Fruit fly (Drosophila melanogaster) whole organism, embryonic: Measurements from ENCODE around the gene alpha-Spec.

Experiments
- ATbp ChIP-seq: fragments of 200-800 bp; sonication (Bioruptor generic); optimal IDR thresholded peaks from 2 replicates; lab custom pipeline; 2017; ENCODE audit warnings: missing biosample characterization, mild to moderate bottlenecking, missing genetic modification characterization, missing genetic modification reagents
- CG10274 ChIP-seq: fragments of 200-800 bp; sonication (Bioruptor generic); optimal IDR thresholded peaks from 3 replicates; lab custom pipeline; 2017; ENCODE audit warnings: missing biosample characterization, mild to moderate bottlenecking, missing genetic modification characterization
- CG11456 ChIP-seq: fragments of 200-800 bp; sonication (Bioruptor generic); IDR thresholded peaks from 3 replicates; pipeline ENCODE4 v1.3.6; 2022; ENCODE audit warnings: missing biosample characterization, missing genetic modification characterization
- CG11723 ChIP-seq: fragments of 200-800 bp; sonication (Bioruptor generic); optimal IDR thresholded peaks from 2 replicates; lab custom pipeline; 2017; ENCODE audit warnings: missing biosample characterization, mild to moderate bottlenecking, missing genetic modification characterization
- CG12236 ChIP-seq: fragments of 200-800 bp; sonication (Bioruptor generic); optimal IDR thresholded peaks from 2 replicates; lab custom pipeline; 2016; ENCODE audit warnings: missing biosample characterization, missing genetic modification characterization
- CG1647 ChIP-seq: fragments of 200-800 bp; sonication (Bioruptor generic); optimal IDR thresholded peaks from 3 replicates; lab custom pipeline; 2016; ENCODE audit warnings: missing biosample characterization, missing genetic modification characterization
- CG16779 ChIP-seq: fragments of 200-800 bp; sonication (Bioruptor generic); IDR thresholded peaks from 2 replicates; pipeline ENCODE4 v1.3.6; 2022; ENCODE audit warnings: missing biosample characterization, missing genetic modification characterization
- CG18011 ChIP-seq: fragments of 200-800 bp; sonication (Bioruptor generic); optimal IDR thresholded peaks from 2 replicates; lab custom pipeline; 2017; ENCODE audit warnings: missing biosample characterization, missing genetic modification characterization, mild to moderate bottlenecking, moderate library complexity, missing genotype
- CG2199 ChIP-seq: fragments of 200-800 bp; sonication (Bioruptor generic); IDR thresholded peaks from 3 replicates; pipeline ENCODE4 v1.3.6; 2022; ENCODE audit warnings: missing biosample characterization, missing genetic modification characterization
- CG30431 ChIP-seq: fragments of 200-800 bp; sonication (Bioruptor generic); optimal IDR thresholded peaks from 2 replicates; lab custom pipeline; 2017; ENCODE audit warnings: missing biosample characterization, missing genetic modification characterization
- CG43689 ChIP-seq: fragments of 200-800 bp; sonication (Bioruptor generic); IDR thresholded peaks from 2 replicates; pipeline ENCODE4 v1.3.6; 2022; ENCODE audit warnings: missing biosample characterization, missing genetic modification characterization
- CG7357 ChIP-seq: fragments of 200-800 bp; sonication (Bioruptor generic); IDR thresholded peaks from 3 replicates; pipeline ENCODE4 v1.3.6; 2022; ENCODE audit warnings: missing biosample characterization, missing genetic modification characterization
- CG8924 ChIP-seq: fragments of 200-800 bp; optimal IDR thresholded peaks from 3 replicates; lab custom pipeline; 2019; ENCODE audit warnings: missing biosample characterization, mild to moderate bottlenecking, missing genetic modification characterization, moderate library complexity
- CoRest ChIP-seq: fragments of 200-800 bp; sonication (Bioruptor generic); optimal IDR thresholded peaks from 3 replicates; lab custom pipeline; 2018; ENCODE audit warnings: missing biosample characterization, mild to moderate bottlenecking, missing genetic modification characterization, moderate library complexity
- Dek ChIP-seq: fragments of 200-800 bp; sonication (Bioruptor generic); optimal IDR thresholded peaks from 3 replicates; lab custom pipeline; 2019; ENCODE audit warnings: missing biosample characterization, mild to moderate bottlenecking, missing genetic modification characterization, moderate library complexity
- Doc3 ChIP-seq: fragments of 200-800 bp; sonication (Bioruptor generic); IDR thresholded peaks from 3 replicates; pipeline ENCODE4 v1.3.6; 2022; ENCODE audit warnings: missing biosample characterization, missing genetic modification characterization; ENCODE audit not compliant: partially characterized antibody
- Elba2 ChIP-seq: fragments of 200-800 bp; sonication (Bioruptor generic); optimal IDR thresholded peaks from 3 replicates; lab custom pipeline; 2016; ENCODE audit warnings: missing biosample characterization, missing genetic modification characterization
- Fer1 ChIP-seq: fragments of 200-800 bp; sonication (Bioruptor generic); optimal IDR thresholded peaks from 2 replicates; lab custom pipeline; 2017; ENCODE audit warnings: missing biosample characterization, mild to moderate bottlenecking, missing genetic modification characterization
- H2.0 ChIP-seq: fragments of 200-800 bp; sonication (Bioruptor generic); IDR thresholded peaks from 2 replicates; pipeline ENCODE4 v1.3.6; 2022; ENCODE audit warnings: missing biosample characterization, missing genetic modification characterization
- HmgZ ChIP-seq: fragments of 200-800 bp; sonication (Bioruptor generic); optimal IDR thresholded peaks from 2 replicates; lab custom pipeline; 2018; ENCODE audit warnings: missing biosample characterization, mild to moderate bottlenecking, missing genetic modification characterization
- Jarid2 ChIP-seq: fragments of 200-800 bp; sonication (Bioruptor generic); optimal IDR thresholded peaks from 3 replicates; lab custom pipeline; 2017; ENCODE audit warnings: mild to moderate bottlenecking, missing biosample characterization, missing genetic modification reagents, missing genetic modification characterization
- Lhr ChIP-seq: fragments of 200-800 bp; sonication (Bioruptor generic); optimal IDR thresholded peaks from 3 replicates; lab custom pipeline; 2017; ENCODE audit warnings: mild to moderate bottlenecking, missing biosample characterization, missing genetic modification reagents, missing genetic modification characterization
- Mad ChIP-seq: fragments of 200-800 bp; sonication (Bioruptor generic); optimal IDR thresholded peaks from 2 replicates; lab custom pipeline; 2016; ENCODE audit warnings: missing biosample characterization, missing genetic modification characterization
- Rfx ChIP-seq: fragments of 200-800 bp; sonication (Bioruptor generic); IDR thresholded peaks from 2 replicates; pipeline ENCODE4 v1.3.6; 2022; ENCODE audit warnings: missing biosample characterization, missing genetic modification characterization
- Sox102F ChIP-seq: fragments of 200-800 bp; sonication (Bioruptor generic); optimal IDR thresholded peaks from 2 replicates; lab custom pipeline; 2018; ENCODE audit warnings: missing biosample characterization, mild to moderate bottlenecking, missing genetic modification characterization, moderate library complexity
- Vsx1 ChIP-seq: fragments of 200-800 bp; sonication (Bioruptor generic); optimal IDR thresholded peaks from 2 replicates; lab custom pipeline; 2017; ENCODE audit warnings: missing biosample characterization, mild to moderate bottlenecking, missing genetic modification characterization, missing genetic modification reagents
- ab ChIP-seq: fragments of 200-800 bp; sonication (Bioruptor generic); optimal IDR thresholded peaks from 2 replicates; lab custom pipeline; 2016; ENCODE audit warnings: missing biosample characterization, missing genetic modification characterization
- amos ChIP-seq: fragments of 200-800 bp; sonication (Bioruptor generic); IDR thresholded peaks from 2 replicates; pipeline ENCODE4 v1.3.6; 2022; ENCODE audit warnings: missing biosample characterization, missing genetic modification characterization; ENCODE audit not compliant: partially characterized antibody
- ara ChIP-seq: fragments of 200-800 bp; sonication (Bioruptor generic); IDR thresholded peaks from 2 replicates; pipeline ENCODE4 v1.3.6; 2022; ENCODE audit warnings: missing biosample characterization, missing genetic modification characterization
- cg ChIP-seq: fragments of 200-800 bp; sonication (Bioruptor generic); optimal IDR thresholded peaks from 3 replicates; lab custom pipeline; 2019; ENCODE audit warnings: missing biosample characterization, mild to moderate bottlenecking, missing genetic modification characterization, moderate library complexity
- chn ChIP-seq: fragments of 200-800 bp; sonication (Bioruptor generic); optimal IDR thresholded peaks from 2 replicates; lab custom pipeline; 2016; ENCODE audit warnings: missing biosample characterization, missing genetic modification characterization
- corto ChIP-seq: fragments of 200-800 bp; sonication (Bioruptor generic); optimal IDR thresholded peaks from 2 replicates; lab custom pipeline; 2016; ENCODE audit warnings: missing biosample characterization, mild to moderate bottlenecking, missing genetic modification characterization, moderate library complexity
- dysf ChIP-seq: fragments of 200-800 bp; sonication (Bioruptor generic); IDR thresholded peaks from 3 replicates; pipeline ENCODE4 v1.3.6; 2022; ENCODE audit warnings: missing biosample characterization, missing genetic modification characterization
- emc ChIP-seq: fragments of 200-800 bp; sonication (Bioruptor generic); optimal IDR thresholded peaks from 2 replicates; lab custom pipeline; 2016; ENCODE audit warnings: missing biosample characterization, missing genetic modification characterization
- ems ChIP-seq: fragments of 200-800 bp; sonication (Bioruptor generic); optimal IDR thresholded peaks from 3 replicates; lab custom pipeline; 2016; ENCODE audit warnings: missing biosample characterization, missing genetic modification characterization
- fd96Cb ChIP-seq: fragments of 200-800 bp; sonication (Bioruptor generic); optimal IDR thresholded peaks from 2 replicates; lab custom pipeline; 2018; ENCODE audit warnings: missing biosample characterization, mild to moderate bottlenecking, missing genetic modification characterization, moderate library complexity
- hth ChIP-seq: fragments of >200 bp; optimal IDR thresholded peaks from 2 replicates; lab custom pipeline; 2017; ENCODE audit warnings: inconsistent platforms
- kah ChIP-seq: fragments of 200-800 bp; sonication (Bioruptor generic); optimal IDR thresholded peaks from 2 replicates; lab custom pipeline; 2018; ENCODE audit warnings: missing biosample characterization, mild to moderate bottlenecking, missing genetic modification characterization
- lov ChIP-seq, 2 experiments: fragments of 200-800 bp in 1 of 2; fragments of >200 bp in 1 of 2; sonication (Bioruptor generic) in 1 of 2; IDR thresholded peaks in 1 of 2; optimal IDR thresholded peaks in 1 of 2; 2 replicates in 1 of 2; 3 replicates in 1 of 2; pipeline versions ENCODE4 v1.3.6 to Lab custom; 2017 to 2022; ENCODE audit warnings: missing biosample characterization in 1 of 2, missing genetic modification characterization in 1 of 2
- maf-S ChIP-seq: fragments of 200-800 bp; sonication (Bioruptor generic); optimal IDR thresholded peaks from 2 replicates; lab custom pipeline; 2016; ENCODE audit warnings: missing biosample characterization, missing genetic modification characterization
- mld ChIP-seq: fragments of 200-800 bp; sonication (Bioruptor generic); IDR thresholded peaks from 3 replicates; pipeline ENCODE4 v1.3.6; 2022; ENCODE audit warnings: missing biosample characterization, missing genetic modification characterization; ENCODE audit not compliant: partially characterized antibody
- nau ChIP-seq: fragments of 200-800 bp; sonication (Bioruptor generic); optimal IDR thresholded peaks from 3 replicates; lab custom pipeline; 2017; ENCODE audit warnings: missing biosample characterization, mild to moderate bottlenecking, missing genetic modification characterization, missing genetic modification reagents
- pan ChIP-seq, 4 experiments: fragments of >200 bp in 3 of 4; fragments of 200-800 bp in 1 of 4; sonication (Bioruptor generic) in 1 of 4; optimal IDR thresholded peaks in 3 of 4; IDR thresholded peaks in 1 of 4; 2 replicates each; pipeline versions ENCODE4 v1.3.6 to Lab custom; 2017 to 2022; ENCODE audit warnings: missing biosample characterization in 2 of 4, missing genetic modification characterization in 2 of 4, mixed read lengths in 1 of 4
- pnt ChIP-seq: fragments of 200-800 bp; sonication (Bioruptor generic); optimal IDR thresholded peaks from 3 replicates; lab custom pipeline; 2016; ENCODE audit warnings: missing biosample characterization, missing genetic modification characterization
- repo ChIP-seq: fragments of 200-800 bp; sonication (Bioruptor generic); optimal IDR thresholded peaks from 2 replicates; lab custom pipeline; 2016; ENCODE audit warnings: missing biosample characterization, missing genetic modification characterization
- sisA ChIP-seq: fragments of 200-800 bp; sonication (Bioruptor generic); IDR thresholded peaks from 2 replicates; pipeline ENCODE4 v1.3.6; 2022; ENCODE audit warnings: missing biosample characterization, missing genetic modification characterization
- sr ChIP-seq: fragments of 200-800 bp; sonication (Bioruptor generic); IDR thresholded peaks from 3 replicates; pipeline ENCODE4 v1.3.6; 2022; ENCODE audit warnings: missing biosample characterization, missing genetic modification characterization
- tna ChIP-seq: fragments of 200-800 bp; sonication (Bioruptor generic); IDR thresholded peaks from 2 replicates; pipeline ENCODE4 v1.3.6; 2022; ENCODE audit warnings: missing biosample characterization, missing genetic modification characterization; ENCODE audit not compliant: partially characterized antibody
- ttk ChIP-seq: fragments of 200-800 bp; sonication (Bioruptor generic); IDR thresholded peaks from 2 replicates; pipeline ENCODE4 v2.1.2; 2022; ENCODE audit warnings: missing biosample characterization, missing genetic modification characterization
- vvl ChIP-seq: fragments of 200-800 bp; sonication (Bioruptor generic); IDR thresholded peaks from 2 replicates; pipeline ENCODE4 v1.3.6; 2022; ENCODE audit warnings: missing biosample characterization, missing genetic modification characterization

The alpha-Spec gene

dm6 chr3L:1737898-1738322 is 57.2 kb downstream of the alpha-Spec start, which contains the start of gene PIG-Wb (continued):
- no peak for TF ChIP-seq CG18011 (GFP tag; lab: Kevin White, UChicago)
- TF ChIP-seq fd96Cb (tag; lab: Kevin White, UChicago) = no peak
- TF ChIP-seq CG8924 (tag; lab: Kevin White, UChicago) = peak; percentile 7
- peak; percentile 65 for TF ChIP-seq Fer1 (GFP tag; lab: Kevin White, UChicago)
- TF ChIP-seq ems = no peak
- no peak for TF ChIP-seq kah (GFP tag; lab: Kevin White, UChicago)
- no peak for TF ChIP-seq pan (optimal IDR thresholded peaks at IDR 0.05; lab: Kevin White, UChicago)
- no peak for TF ChIP-seq pan (GFP tag; optimal IDR thresholded peaks at IDR 0.05 in 1 of 2, IDR thresholded peaks at IDR 0.05 in 1 of 2)
- TF ChIP-seq Mad (GFP tag; lab: Kevin White, UChicago) = no peak
- no peak for TF ChIP-seq CG2199 (GFP tag; lab: Robert Waterston, UW)
- TF ChIP-seq H2.0 (GFP tag; lab: Robert Waterston, UW) = peak; percentile 21; the same call in 1 of the 2 replicates
- TF ChIP-seq CG43689 (GFP tag; lab: Robert Waterston, UW) = no peak
- TF ChIP-seq sisA = no peak
- TF ChIP-seq repo (GFP tag; lab: Kevin White, UChicago) = no peak
- no peak for TF ChIP-seq ttk (GFP tag; lab: Robert Waterston, UW)
- no peak for TF ChIP-seq cg (GFP tag; lab: Kevin White, UChicago)
- no peak for TF ChIP-seq chn (GFP tag; lab: Kevin White, UChicago)
- TF ChIP-seq Rfx (GFP tag; lab: Robert Waterston, UW) = 0 out of 2 replicates have a peak, but pooled peaks have one; percentile 3
- TF ChIP-seq ATbp (GFP tag; lab: Kevin White, UChicago) = no peak
- no peak for TF ChIP-seq CG11723 (GFP tag; lab: Kevin White, UChicago)
- TF ChIP-seq CG10274 (GFP tag; lab: Kevin White, UChicago) = no peak
- no peak for TF ChIP-seq Dek
- no peak for TF ChIP-seq ab (GFP tag; lab: Kevin White, UChicago)
- no peak for TF ChIP-seq CG1647 (GFP tag; lab: Kevin White, UChicago)
- TF ChIP-seq amos (GFP tag; lab: Robert Waterston, UW) = no peak
- no peak for TF ChIP-seq CG30431 (GFP tag; lab: Kevin White, UChicago)
- TF ChIP-seq Doc3 (GFP tag; lab: Robert Waterston, UW) = no peak
- TF ChIP-seq Sox102F (GFP tag; lab: Kevin White, UChicago) = no peak
- no peak for TF ChIP-seq vvl (GFP tag; lab: Robert Waterston, UW)
- no peak for TF ChIP-seq hth (lab: Kevin White, UChicago)
- no peak for TF ChIP-seq maf-S
- no peak for TF ChIP-seq lov (optimal IDR thresholded peaks at IDR 0.05; lab: Kevin White, UChicago)
- TF ChIP-seq lov (GFP tag; IDR thresholded peaks at IDR 0.05; lab: Robert Waterston, UW) = no peak
- TF ChIP-seq ara = no peak
- peak; percentile 32 for TF ChIP-seq HmgZ
- no peak for TF ChIP-seq mld (GFP tag; lab: Robert Waterston, UW)
- no peak for TF ChIP-seq CG7357 (GFP tag; lab: Robert Waterston, UW)
- 0 out of 3 replicates have a peak, but pooled peaks have one; percentile 15 for TF ChIP-seq CG11456
- no peak for TF ChIP-seq CG12236 (GFP tag; lab: Kevin White, UChicago)
- no peak for TF ChIP-seq tna
- peak; percentile 35; the same call in 2 of the 3 replicates for TF ChIP-seq dysf
- no peak for TF ChIP-seq emc (GFP tag; lab: Kevin White, UChicago)
- no peak for TF ChIP-seq pnt
- TF ChIP-seq nau (GFP tag; lab: Kevin White, UChicago) = peak; percentile 22
- no peak for TF ChIP-seq CoRest (tag; lab: Kevin White, UChicago)
- TF ChIP-seq Vsx1 (GFP tag; lab: Kevin White, UChicago) = no peak
- TF ChIP-seq CG16779 (GFP tag; lab: Robert Waterston, UW) = no peak
- TF ChIP-seq sr = no peak
- TF ChIP-seq Jarid2 (GFP tag; lab: Kevin White, UChicago) = no peak
- no peak for TF ChIP-seq Elba2 (GFP tag; lab: Kevin White, UChicago)
- no peak for TF ChIP-seq Lhr (GFP tag; lab: Kevin White, UChicago)
- TF ChIP-seq corto (GFP tag; lab: Kevin White, UChicago) = no peak
